Fruit fly (Drosophila melanogaster): ENCODE results near the gene Mesh1.
A peak's percentile ranks its signal among the peaks of the same experiment; 100 is the strongest.

Gene Mesh1

dm6 chr3R:29219948-29220347, 17.6 kb upstream of the Mesh1 start, which contains the start of gene eEF1gamma (continued):
- TF ChIP-seq bcd (GFP tag; optimal IDR thresholded peaks at IDR 0.05): peak; percentile 98
- peak; percentile 94 for TF ChIP-seq her (GFP tag; optimal IDR thresholded peaks at IDR 0.05)
- TF ChIP-seq eve (GFP tag; optimal IDR thresholded peaks at IDR 0.05): no peak
- peak; percentile 56; the same call in 2 of the 3 replicates for TF ChIP-seq CG7357 (GFP tag; IDR thresholded peaks at IDR 0.05)
- TF ChIP-seq sim (GFP tag; IDR thresholded peaks at IDR 0.05): peak; percentile 90
- TF ChIP-seq Max (GFP tag; optimal IDR thresholded peaks at IDR 0.05): peak; percentile 96
- peak; percentile 88 for TF ChIP-seq bowl (GFP tag; IDR thresholded peaks at IDR 0.05)
- TF ChIP-seq kay (GFP tag; optimal IDR thresholded peaks at IDR 0.05): peak; percentile 84
- TF ChIP-seq CG12391 (tag; optimal IDR thresholded peaks at IDR 0.05): peak; percentile 95
- peak; percentile 94 for TF ChIP-seq unpg (GFP tag; optimal IDR thresholded peaks at IDR 0.05)
- TF ChIP-seq ERR (GFP tag; optimal IDR thresholded peaks at IDR 0.05): peak; percentile 82
- peak; percentile 86 for TF ChIP-seq Mrtf (GFP tag; IDR thresholded peaks at IDR 0.05)
- TF ChIP-seq CG10654 (GFP tag; optimal IDR thresholded peaks at IDR 0.05): peak; percentile 95
- peak; percentile 91 for TF ChIP-seq CG17829 (tag; optimal IDR thresholded peaks at IDR 0.05)
- TF ChIP-seq CG3838 (GFP tag; optimal IDR thresholded peaks at IDR 0.05): peak; percentile 89
- TF ChIP-seq CG8388 (GFP tag; optimal IDR thresholded peaks at IDR 0.05): peak; percentile 90
- peak; percentile 90 for TF ChIP-seq salm (tag; optimal IDR thresholded peaks at IDR 0.05)
- peak; percentile 94 for TF ChIP-seq Opbp (GFP tag; IDR thresholded peaks at IDR 0.05; ENCODE audit: partially characterized antibody)
- TF ChIP-seq CG11696 (GFP tag; IDR thresholded peaks at IDR 0.05): peak; percentile 83
- no peak for TF ChIP-seq Dfd (GFP tag; optimal IDR thresholded peaks at IDR 0.05)
- TF ChIP-seq HLHmδ (GFP tag; optimal IDR thresholded peaks at IDR 0.05): peak; percentile 99
- peak; percentile 89 for TF ChIP-seq CG17612 (GFP tag; IDR thresholded peaks at IDR 0.05)
- TF ChIP-seq Dbx (GFP tag; IDR thresholded peaks at IDR 0.05): peak; percentile 96
- peak; percentile 79 for TF ChIP-seq row (GFP tag; IDR thresholded peaks at IDR 0.05)
- peak; percentile 88 for TF ChIP-seq CG8924 (tag; optimal IDR thresholded peaks at IDR 0.05)
- TF ChIP-seq da (GFP tag; optimal IDR thresholded peaks at IDR 0.05): peak; percentile 91
- peak; percentile 83 for TF ChIP-seq Aef1 (GFP tag; IDR thresholded peaks at IDR 0.05)
- TF ChIP-seq shn (GFP tag; optimal IDR thresholded peaks at IDR 0.05): peak; percentile 92
- peak; percentile 98 for TF ChIP-seq chm (GFP tag; IDR thresholded peaks at IDR 0.05)
- peak; percentile 96 for TF ChIP-seq so (GFP tag; IDR thresholded peaks at IDR 0.05)
- peak; percentile 78 for TF ChIP-seq ssp (GFP tag; IDR thresholded peaks at IDR 0.05)
- peak; percentile 89 for TF ChIP-seq CG2678 (tag; optimal IDR thresholded peaks at IDR 0.05)
- TF ChIP-seq CG12744 (GFP tag; optimal IDR thresholded peaks at IDR 0.05): peak; percentile 95
- peak; percentile 89 for TF ChIP-seq grau (tag; optimal IDR thresholded peaks at IDR 0.05)
- peak; percentile 97 for TF ChIP-seq sens-2 (GFP tag; IDR thresholded peaks at IDR 0.05)
- peak; percentile 85 for TF ChIP-seq Hr3 (GFP tag; optimal IDR thresholded peaks at IDR 0.05)
- TF ChIP-seq CG30431 (GFP tag; optimal IDR thresholded peaks at IDR 0.05): peak; percentile 92
- peak; percentile 95 for TF ChIP-seq PHDP (tag; optimal IDR thresholded peaks at IDR 0.05)
- peak; percentile 97 for TF ChIP-seq CG32532 (GFP tag; IDR thresholded peaks at IDR 0.05)
- TF ChIP-seq kah (GFP tag; optimal IDR thresholded peaks at IDR 0.05): peak; percentile 91
- peak; percentile 85 to 98 for TF ChIP-seq dpn (GFP tag; optimal IDR thresholded peaks at IDR 0.05)
- peak; percentile 91 for TF ChIP-seq Atf3 (GFP tag; optimal IDR thresholded peaks at IDR 0.05)
- peak; percentile 91 for TF ChIP-seq CG7963 (GFP tag; IDR thresholded peaks at IDR 0.05; ENCODE audit: partially characterized antibody)
- peak; percentile 94 for TF ChIP-seq CG12219 (GFP tag; optimal IDR thresholded peaks at IDR 0.05)
- TF ChIP-seq ash1 (GFP tag; optimal IDR thresholded peaks at IDR 0.05): peak; percentile 96
- peak; percentile 89 for TF ChIP-seq CG32772 (GFP tag; IDR thresholded peaks at IDR 0.05)
- TF ChIP-seq CG18011 (GFP tag; optimal IDR thresholded peaks at IDR 0.05): peak; percentile 88
- TF ChIP-seq Chrac-16 (GFP tag; optimal IDR thresholded peaks at IDR 0.05): peak; percentile 80
- peak; percentile 93 for TF ChIP-seq ttk (GFP tag; IDR thresholded peaks at IDR 0.05)
- peak; percentile 93 for TF ChIP-seq chn (GFP tag; optimal IDR thresholded peaks at IDR 0.05)
- peak; percentile 93 for TF ChIP-seq ase (GFP tag; IDR thresholded peaks at IDR 0.05)
- TF ChIP-seq B-H2 (GFP tag; optimal IDR thresholded peaks at IDR 0.05): peak; percentile 96
